Fruit fly (Drosophila melanogaster) whole organism, pupa: Measurements from ENCODE around the gene CG9986.

Experiments
- CG10348 ChIP-seq: fragments of 200-800 bp; sonication (Bioruptor generic); IDR thresholded peaks from 2 replicates; pipeline ENCODE4 v1.3.6; 2022; ENCODE audit warnings: missing biosample characterization, missing genetic modification characterization
- CG12605 ChIP-seq: fragments of 200-800 bp; sonication (Bioruptor generic); IDR thresholded peaks from 2 replicates; pipeline ENCODE4 v1.3.6; 2022; ENCODE audit warnings: missing biosample characterization, missing genetic modification characterization
- CG14655 ChIP-seq: fragments of 200-800 bp; sonication (Bioruptor generic); optimal IDR thresholded peaks from 3 replicates; lab custom pipeline; 2017; ENCODE audit warnings: mild to moderate bottlenecking, missing biosample characterization, missing genetic modification reagents, missing genetic modification characterization
- CG15710 ChIP-seq: fragments of 200-800 bp; sonication (Bioruptor generic); optimal IDR thresholded peaks from 2 replicates; lab custom pipeline; 2018; ENCODE audit warnings: missing biosample characterization, mild to moderate bottlenecking, missing genetic modification characterization, moderate library complexity
- CG17806 ChIP-seq: fragments of 200-800 bp; sonication (Bioruptor generic); optimal IDR thresholded peaks from 2 replicates; lab custom pipeline; 2018; ENCODE audit warnings: missing biosample characterization, mild to moderate bottlenecking, missing genetic modification characterization, moderate library complexity
- CG32121 ChIP-seq: fragments of 200-800 bp; sonication (Bioruptor generic); IDR thresholded peaks from 2 replicates; pipeline ENCODE4 v1.3.6; 2022; ENCODE audit warnings: missing biosample characterization, missing genetic modification characterization
- CG4496 ChIP-seq: fragments of 200-800 bp; sonication (Bioruptor generic); IDR thresholded peaks from 3 replicates; pipeline ENCODE4 v1.3.6; 2022; ENCODE audit warnings: missing biosample characterization, missing genetic modification characterization
- CG8159 ChIP-seq: fragments of 200-800 bp; sonication (Bioruptor generic); optimal IDR thresholded peaks from 3 replicates; lab custom pipeline; 2018; ENCODE audit warnings: missing biosample characterization, mild to moderate bottlenecking, missing genetic modification characterization, moderate library complexity
- CG8301 ChIP-seq: fragments of 200-800 bp; sonication (Bioruptor generic); optimal IDR thresholded peaks from 2 replicates; lab custom pipeline; 2018; ENCODE audit warnings: missing biosample characterization, mild to moderate bottlenecking, missing genetic modification characterization
- CG9948 ChIP-seq: fragments of 200-800 bp; sonication (Bioruptor generic); optimal IDR thresholded peaks from 2 replicates; lab custom pipeline; 2018; ENCODE audit warnings: missing biosample characterization, mild to moderate bottlenecking, missing genetic modification characterization, moderate library complexity
- D1 ChIP-seq: fragments of 200-800 bp; sonication (Bioruptor generic); optimal IDR thresholded peaks from 2 replicates; lab custom pipeline; 2018; ENCODE audit warnings: missing biosample characterization, mild to moderate bottlenecking, missing genetic modification characterization, moderate library complexity
- Pif1B ChIP-seq: fragments of 200-800 bp; sonication (Bioruptor generic); optimal IDR thresholded peaks from 3 replicates; lab custom pipeline; 2016; ENCODE audit warnings: missing biosample characterization, missing genetic modification characterization

dm6 chr3R:28631753-28632152, 25.9 kb downstream of the CG9986 start:
- peak; percentile 55; the same call in 1 of the 2 replicates for TF ChIP-seq CG32121
- no peak for TF ChIP-seq Pif1B
- TF ChIP-seq CG10348 (GFP tag; lab: Robert Waterston, UW) = no peak
- TF ChIP-seq D1 = no peak
- no peak for TF ChIP-seq CG15710 (tag; lab: Kevin White, UChicago)
- 0 out of 2 replicates have a peak, but pooled peaks have one; percentile 24 for TF ChIP-seq CG12605 (GFP tag; lab: Robert Waterston, UW)
- peak; percentile 51 for TF ChIP-seq CG8159 (tag; lab: Kevin White, UChicago)
- TF ChIP-seq CG4496 (GFP tag; lab: Robert Waterston, UW) = peak; percentile 76
- TF ChIP-seq CG8301 (tag; lab: Kevin White, UChicago) = peak; percentile 55
- TF ChIP-seq CG17806 (tag; lab: Kevin White, UChicago) = peak; percentile 50
- TF ChIP-seq CG9948 (tag; lab: Kevin White, UChicago) = peak; percentile 33
- TF ChIP-seq CG14655 = peak; percentile 64
